Fruit fly (Drosophila melanogaster) whole organism, prepupa: ENCODE measurements around the gene Ref1.

Experiments used
- CG10631 ChIP-seq: fragments of 200-800 bp; sonication (Bioruptor generic); optimal IDR thresholded peaks from 2 replicates; lab custom pipeline; 2016; ENCODE audit warnings: missing biosample characterization, missing genetic modification characterization
- CG10669 ChIP-seq: fragments of 200-800 bp; sonication (Bioruptor generic); optimal IDR thresholded peaks from 3 replicates; lab custom pipeline; 2018; ENCODE audit warnings: missing biosample characterization, mild to moderate bottlenecking, missing genetic modification characterization, moderate library complexity
- CG11294 ChIP-seq: fragments of 200-800 bp; sonication (Bioruptor generic); IDR thresholded peaks from 2 replicates; pipeline ENCODE4 v1.3.6; 2022; ENCODE audit warnings: missing biosample characterization, missing genetic modification characterization
- CG11902 ChIP-seq: fragments of 200-800 bp; sonication (Bioruptor generic); optimal IDR thresholded peaks from 3 replicates; lab custom pipeline; 2016; ENCODE audit warnings: missing biosample characterization, missing genetic modification characterization
- CG15336 ChIP-seq: fragments of 200-800 bp; sonication (Bioruptor generic); IDR thresholded peaks from 2 replicates; pipeline ENCODE4 v1.3.6; 2022; ENCODE audit warnings: missing biosample characterization, missing genetic modification characterization
- CG16779 ChIP-seq: fragments of 200-800 bp; sonication (Bioruptor generic); optimal IDR thresholded peaks from 3 replicates; lab custom pipeline; 2017; ENCODE audit warnings: missing biosample characterization, mild to moderate bottlenecking, missing genetic modification characterization
- CG3032 ChIP-seq: fragments of 200-800 bp; optimal IDR thresholded peaks from 2 replicates; lab custom pipeline; 2019; ENCODE audit warnings: missing biosample characterization, mild to moderate bottlenecking, missing genetic modification characterization, moderate library complexity
- CG32006 ChIP-seq: fragments of 200-800 bp; sonication (Bioruptor generic); optimal IDR thresholded peaks from 3 replicates; lab custom pipeline; 2017; ENCODE audit warnings: missing biosample characterization, mild to moderate bottlenecking, missing genetic modification characterization
- CG34406 ChIP-seq: fragments of 200-800 bp; sonication (Bioruptor generic); optimal IDR thresholded peaks from 3 replicates; lab custom pipeline; 2016; ENCODE audit warnings: missing biosample characterization, missing genetic modification characterization
- CG3919 ChIP-seq: fragments of 200-800 bp; sonication (Bioruptor generic); optimal IDR thresholded peaks from 3 replicates; lab custom pipeline; 2016; ENCODE audit warnings: missing biosample characterization, missing genetic modification characterization
- CG4318 ChIP-seq: fragments of 200-800 bp; sonication (Bioruptor generic); optimal IDR thresholded peaks from 3 replicates; lab custom pipeline; 2017; ENCODE audit warnings: missing biosample characterization, mild to moderate bottlenecking, missing genetic modification characterization
- CG6163 ChIP-seq: fragments of 200-800 bp; sonication (Bioruptor generic); IDR thresholded peaks from 3 replicates; pipeline ENCODE4 v1.3.6; 2022; ENCODE audit warnings: missing biosample characterization, missing genetic modification characterization
- CG6276 ChIP-seq: fragments of 200-800 bp; sonication (Bioruptor generic); optimal IDR thresholded peaks from 2 replicates; lab custom pipeline; 2017; ENCODE audit warnings: missing biosample characterization, mild to moderate bottlenecking, missing genetic modification characterization
- CG6792 ChIP-seq: fragments of 200-800 bp; sonication (Bioruptor generic); optimal IDR thresholded peaks from 3 replicates; lab custom pipeline; 2016; ENCODE audit warnings: missing biosample characterization, missing genetic modification characterization
- CG6808 ChIP-seq: fragments of 200-800 bp; sonication (Bioruptor generic); optimal IDR thresholded peaks from 3 replicates; lab custom pipeline; 2017; ENCODE audit warnings: missing biosample characterization, missing genetic modification characterization, mild to moderate bottlenecking, moderate library complexity, missing genetic modification reagents
- CG8119 ChIP-seq: fragments of 200-800 bp; sonication (Bioruptor generic); IDR thresholded peaks from 3 replicates; pipeline ENCODE4 v1.3.6; 2022; ENCODE audit warnings: missing biosample characterization, missing genetic modification characterization
- CG8319 ChIP-seq: fragments of 200-800 bp; sonication (Bioruptor generic); optimal IDR thresholded peaks from 3 replicates; lab custom pipeline; 2016; ENCODE audit warnings: missing biosample characterization, missing genetic modification characterization
- CG8632 ChIP-seq: fragments of 200-800 bp; sonication (Bioruptor generic); optimal IDR thresholded peaks from 3 replicates; lab custom pipeline; 2016; ENCODE audit warnings: missing biosample characterization, missing genetic modification characterization
- CG9139 ChIP-seq: fragments of 200-800 bp; sonication (Bioruptor generic); optimal IDR thresholded peaks from 3 replicates; lab custom pipeline; 2017; ENCODE audit warnings: missing biosample characterization, mild to moderate bottlenecking, missing genetic modification characterization
- Eip78C ChIP-seq: fragments of 200-800 bp; sonication (Bioruptor generic); peaks from one replicate; lab custom pipeline; 2016; ENCODE audit warnings: missing biosample characterization, missing genetic modification characterization
- Eip93F ChIP-seq: fragments of 200-800 bp; sonication (Bioruptor generic); optimal IDR thresholded peaks from 2 replicates; lab custom pipeline; 2016; ENCODE audit warnings: missing biosample characterization, mild to moderate bottlenecking, missing genetic modification characterization
- Ets21C ChIP-seq: fragments of 200-800 bp; sonication (Bioruptor generic); optimal IDR thresholded peaks from 3 replicates; lab custom pipeline; 2016; ENCODE audit warnings: missing biosample characterization, missing genetic modification characterization
- Gug ChIP-seq: fragments of 200-800 bp; sonication (Bioruptor generic); IDR thresholded peaks from 2 replicates; pipeline ENCODE4 v1.3.6; 2022; ENCODE audit warnings: missing biosample characterization, missing genetic modification characterization
- Hr38 ChIP-seq: sonication (Bioruptor generic); optimal IDR thresholded peaks from 2 replicates; lab custom pipeline; 2016; ENCODE audit warnings: missing biosample characterization, missing genetic modification characterization
- Hr39 ChIP-seq: fragments of 200-800 bp; sonication (Bioruptor generic); optimal IDR thresholded peaks from 2 replicates; lab custom pipeline; 2016; ENCODE audit warnings: missing biosample characterization, missing genetic modification characterization
- Hr4 ChIP-seq: fragments of 200-800 bp; sonication (Bioruptor generic); optimal IDR thresholded peaks from 3 replicates; lab custom pipeline; 2016; ENCODE audit warnings: missing biosample characterization, missing genetic modification characterization
- Met ChIP-seq: fragments of 200-800 bp; sonication (Bioruptor generic); optimal IDR thresholded peaks from 3 replicates; lab custom pipeline; 2016; ENCODE audit warnings: missing biosample characterization, missing genetic modification characterization
- OdsH ChIP-seq: fragments of 200-800 bp; sonication (Bioruptor generic); optimal IDR thresholded peaks from 3 replicates; lab custom pipeline; 2016; ENCODE audit warnings: missing biosample characterization, missing genetic modification characterization
- Smox ChIP-seq: fragments of 200-800 bp; sonication (Bioruptor generic); optimal IDR thresholded peaks from 3 replicates; lab custom pipeline; 2016; ENCODE audit warnings: missing biosample characterization, missing genetic modification characterization
- Sox102F ChIP-seq: fragments of 200-800 bp; sonication (Bioruptor generic); optimal IDR thresholded peaks from 2 replicates; lab custom pipeline; 2016; ENCODE audit warnings: missing biosample characterization, mild to moderate bottlenecking, missing genetic modification characterization
- Sox14 ChIP-seq: fragments of 200-800 bp; sonication (Bioruptor generic); optimal IDR thresholded peaks from 3 replicates; lab custom pipeline; 2016; ENCODE audit warnings: missing biosample characterization, missing genetic modification characterization
- Sox15 ChIP-seq: fragments of 200-800 bp; sonication (Bioruptor generic); optimal IDR thresholded peaks from 3 replicates; lab custom pipeline; 2016; ENCODE audit warnings: missing biosample characterization, missing genetic modification characterization
- achi ChIP-seq: fragments of 200-800 bp; sonication (Bioruptor generic); optimal IDR thresholded peaks from 3 replicates; lab custom pipeline; 2016; ENCODE audit warnings: missing biosample characterization, missing genetic modification characterization
- acj6 ChIP-seq: fragments of 200-800 bp; sonication (Bioruptor generic); optimal IDR thresholded peaks from 3 replicates; lab custom pipeline; 2016; ENCODE audit warnings: missing biosample characterization, missing genetic modification characterization
- cyc ChIP-seq: fragments of 200-800 bp; sonication (Bioruptor generic); optimal IDR thresholded peaks from 3 replicates; lab custom pipeline; 2016; ENCODE audit warnings: missing biosample characterization, missing genetic modification characterization
- dac ChIP-seq: fragments of 200-800 bp; sonication (Bioruptor generic); optimal IDR thresholded peaks from 2 replicates; lab custom pipeline; 2017; ENCODE audit warnings: missing biosample characterization, mild to moderate bottlenecking, missing genetic modification characterization
- dsx ChIP-seq: fragments of 200-800 bp; optimal IDR thresholded peaks from 3 replicates; lab custom pipeline; 2019; ENCODE audit warnings: missing biosample characterization, mild to moderate bottlenecking, missing genetic modification characterization, moderate library complexity; ENCODE audit not compliant: poor library complexity, severe bottlenecking
- eg ChIP-seq: fragments of 200-800 bp; sonication (Bioruptor generic); IDR thresholded peaks from 3 replicates; pipeline ENCODE4 v1.3.6; 2022; ENCODE audit warnings: missing biosample characterization, missing genetic modification characterization
- esn ChIP-seq: fragments of 200-800 bp; sonication (Bioruptor generic); optimal IDR thresholded peaks from 2 replicates; lab custom pipeline; 2016; ENCODE audit warnings: missing biosample characterization, mild to moderate bottlenecking, missing genetic modification characterization, moderate library complexity
- fd59A ChIP-seq: fragments of 200-800 bp; sonication (Bioruptor generic); optimal IDR thresholded peaks from 2 replicates; lab custom pipeline; 2017; ENCODE audit warnings: missing biosample characterization, mild to moderate bottlenecking, missing genetic modification characterization, missing genetic modification reagents
- fkh ChIP-seq: fragments of 200-800 bp; sonication (Bioruptor generic); optimal IDR thresholded peaks from 3 replicates; lab custom pipeline; 2017; ENCODE audit warnings: missing biosample characterization, mild to moderate bottlenecking, missing genetic modification characterization, moderate library complexity
- net ChIP-seq: fragments of 200-800 bp; sonication (Bioruptor generic); optimal IDR thresholded peaks from 3 replicates; lab custom pipeline; 2016; ENCODE audit warnings: missing biosample characterization, missing genetic modification characterization
- salr ChIP-seq, 2 experiments: fragments of 200-800 bp; sonication (Bioruptor generic); optimal IDR thresholded peaks; 3 replicates each; lab custom pipeline; 2016 to 2018; ENCODE audit warnings: missing biosample characterization in 2 of 2, missing genetic modification characterization in 2 of 2, mild to moderate bottlenecking in 1 of 2
- spab ChIP-seq: fragments of 200-800 bp; sonication (Bioruptor generic); optimal IDR thresholded peaks from 2 replicates; lab custom pipeline; 2017; ENCODE audit warnings: missing biosample characterization, mild to moderate bottlenecking, missing genetic modification characterization, missing genetic modification reagents
- ss ChIP-seq, 2 experiments: fragments of 200-800 bp; sonication (Bioruptor generic); optimal IDR thresholded peaks; 2 replicates in 1 of 2; 3 replicates in 1 of 2; lab custom pipeline; 2017 to 2018; ENCODE audit warnings: mild to moderate bottlenecking in 2 of 2, missing biosample characterization in 2 of 2, missing genetic modification characterization in 2 of 2, moderate library complexity in 1 of 2
- svp ChIP-seq: fragments of 200-800 bp; sonication (Bioruptor generic); peaks from one replicate; lab custom pipeline; 2016; ENCODE audit warnings: missing biosample characterization, missing genetic modification characterization
- topi ChIP-seq: fragments of 200-800 bp; sonication (Bioruptor generic); optimal IDR thresholded peaks from 3 replicates; lab custom pipeline; 2016; ENCODE audit warnings: missing biosample characterization, missing genetic modification characterization
- vri ChIP-seq: fragments of 200-800 bp; sonication (Bioruptor generic); optimal IDR thresholded peaks from 3 replicates; lab custom pipeline; 2016; ENCODE audit warnings: missing biosample characterization, mild to moderate bottlenecking, missing genetic modification characterization

The Ref1 gene

DNA sequence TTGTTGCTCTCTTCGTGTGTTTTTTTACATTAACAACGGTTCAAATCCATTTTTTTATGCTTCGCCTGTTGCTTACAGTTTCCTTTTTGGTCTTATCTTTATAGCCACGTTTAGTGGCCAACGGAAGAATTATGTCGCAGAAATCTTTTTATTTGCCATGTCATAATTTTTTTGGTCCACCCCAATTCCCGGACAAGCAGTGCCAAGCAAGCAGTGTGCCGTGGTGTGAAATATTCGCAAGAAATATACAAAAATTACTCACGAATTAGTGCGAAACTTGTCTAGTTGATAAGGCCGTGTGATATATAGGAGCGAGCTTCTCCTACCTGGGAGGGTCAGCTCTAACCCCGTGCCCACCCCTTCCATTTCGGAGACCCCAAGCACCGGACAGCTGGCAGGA lies 39.3 kb downstream of the Ref1 start:
- TF ChIP-seq Eip93F (GFP tag; lab: Kevin White, UChicago), result no peak
- TF ChIP-seq topi, result no peak
- no peak for TF ChIP-seq dac
- TF ChIP-seq CG4318, result no peak
- TF ChIP-seq Hr38, result no peak
- no peak for TF ChIP-seq svp (GFP tag; lab: Kevin White, UChicago)
- no peak for TF ChIP-seq salr (GFP tag; optimal IDR thresholded peaks at IDR 0.05; lab: Kevin White, UChicago)
- TF ChIP-seq CG32006 (GFP tag; lab: Kevin White, UChicago), result no peak
- no peak for TF ChIP-seq CG6163 (GFP tag; lab: Robert Waterston, UW)
- no peak for TF ChIP-seq CG6808 (GFP tag; lab: Kevin White, UChicago)
- no peak for TF ChIP-seq CG3032 (tag; lab: Kevin White, UChicago)
- no peak for TF ChIP-seq achi (GFP tag; lab: Kevin White, UChicago)
- TF ChIP-seq CG6276, result no peak
- TF ChIP-seq OdsH (GFP tag; lab: Kevin White, UChicago), result no peak
- TF ChIP-seq CG8119, result no peak
- TF ChIP-seq net (GFP tag; lab: Kevin White, UChicago), result no peak

DNA sequence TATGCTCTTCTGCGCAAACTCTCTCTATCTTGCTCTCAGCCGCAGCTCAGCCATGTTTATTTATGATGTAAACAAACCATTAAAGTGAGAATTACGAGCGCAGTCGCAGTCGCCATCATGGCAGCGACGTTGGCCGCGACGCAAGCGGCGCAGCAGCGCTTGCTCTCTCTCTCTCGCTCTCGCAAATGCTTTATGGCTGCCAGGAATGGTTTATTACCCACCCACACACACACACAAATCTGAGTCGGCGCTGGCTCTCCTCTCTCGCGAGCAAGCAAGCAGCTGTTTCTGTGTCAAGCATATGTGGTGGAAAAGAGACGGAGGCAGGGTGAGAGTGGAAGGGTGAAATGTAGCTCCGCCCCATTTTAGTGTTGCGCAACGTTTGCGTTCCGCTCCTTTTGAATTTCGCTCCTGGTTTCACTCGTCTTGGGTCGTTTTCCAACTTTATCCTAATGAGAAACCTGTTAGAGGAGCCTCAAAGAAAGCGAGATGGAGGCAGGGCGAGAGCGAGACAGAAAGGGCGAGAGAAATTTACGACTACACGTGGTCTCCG lies 42.9 kb downstream of the Ref1 start:
- TF ChIP-seq eg (no peak), cyc (peak; percentile 37), Sox102F (peak; percentile 57), CG32006 (GFP tag; lab: Kevin White, UChicago) (no peak), CG3032 (tag; lab: Kevin White, UChicago) (no peak), CG8119 (no peak), CG8319 (GFP tag; lab: Kevin White, UChicago) (no peak), esn (GFP tag; lab: Kevin White, UChicago) (peak; percentile 48), svp (GFP tag; lab: Kevin White, UChicago) (peak; percentile 76), spab (GFP tag; lab: Kevin White, UChicago) (no peak), Hr4 (GFP tag; lab: Kevin White, UChicago) (peak; percentile 14), Eip78C (GFP tag; lab: Kevin White, UChicago) (peak; percentile 72), vri (peak; percentile 43), CG8632 (no peak), CG3919 (GFP tag; lab: Kevin White, UChicago) (peak; percentile 57), dac (no peak), CG9139 (GFP tag; lab: Kevin White, UChicago) (no peak), Sox15 (no peak), Eip93F (GFP tag; lab: Kevin White, UChicago) (no peak), salr (GFP tag; optimal IDR thresholded peaks at IDR 0.05; lab: Kevin White, UChicago) (peak in 1 of 2 experiments; percentile 21), Met (GFP tag; lab: Kevin White, UChicago) (peak; percentile 53), CG15336 (no peak), Ets21C (no peak), OdsH (GFP tag; lab: Kevin White, UChicago) (peak; percentile 4), CG11294 (GFP tag; lab: Robert Waterston, UW) (no peak), acj6 (GFP tag; lab: Kevin White, UChicago) (no peak), CG11902 (GFP tag; lab: Kevin White, UChicago) (no peak), dsx (GFP tag; lab: Kevin White, UChicago) (no peak), net (GFP tag; lab: Kevin White, UChicago) (no peak), CG34406 (no peak), ss (GFP tag; optimal IDR thresholded peaks at IDR 0.05; lab: Kevin White, UChicago) (peak; percentile 7 to 19), CG6163 (GFP tag; lab: Robert Waterston, UW) (no peak), fkh (GFP tag; lab: Kevin White, UChicago) (peak; percentile 88), CG4318 (no peak), CG6808 (GFP tag; lab: Kevin White, UChicago) (peak; percentile 4), CG6792 (peak; percentile 8), Gug (GFP tag; lab: Robert Waterston, UW) (no peak), fd59A (GFP tag; lab: Kevin White, UChicago) (no peak), Hr39 (no peak), CG6276 (no peak), CG10631 (no peak), CG10669 (no peak), Smox (GFP tag; lab: Kevin White, UChicago) (peak; percentile 13), CG16779 (tag; lab: Kevin White, UChicago) (no peak), Sox14 (GFP tag; lab: Kevin White, UChicago) (no peak)
